Fruit fly (Drosophila melanogaster) whole organism, embryonic: ENCODE results near the gene da.

ENCODE experiments used
- Atf3 ChIP-seq: fragments of 200-800 bp; sonication (Bioruptor generic); optimal IDR thresholded peaks from 3 replicates; lab custom pipeline; 2016; ENCODE audit warnings: missing biosample characterization, missing genetic modification characterization
- Bgb ChIP-seq: fragments of 200-800 bp; sonication (Bioruptor generic); IDR thresholded peaks from 2 replicates; pipeline ENCODE4 v1.3.6; 2022; ENCODE audit warnings: missing biosample characterization, missing genetic modification characterization; ENCODE audit not compliant: partially characterized antibody
- C15 ChIP-seq: fragments of 200-800 bp; sonication (Bioruptor generic); IDR thresholded peaks from 3 replicates; pipeline ENCODE4 v1.3.6; 2022; ENCODE audit warnings: missing biosample characterization, missing genetic modification characterization
- CG10321 ChIP-seq: fragments of 200-800 bp; sonication (Bioruptor generic); IDR thresholded peaks from 2 replicates; pipeline ENCODE4 v1.3.6; 2022; ENCODE audit warnings: missing biosample characterization, missing genetic modification characterization
- CG11504 ChIP-seq: fragments of 200-800 bp; sonication (Bioruptor generic); optimal IDR thresholded peaks from 3 replicates; lab custom pipeline; 2019; ENCODE audit warnings: missing biosample characterization, mild to moderate bottlenecking, missing genetic modification characterization, moderate library complexity
- CG11695 ChIP-seq: fragments of 200-800 bp; sonication (Bioruptor generic); IDR thresholded peaks from 3 replicates; pipeline ENCODE4 v1.3.6; 2022; ENCODE audit warnings: missing biosample characterization, missing genetic modification characterization
- CG12155 ChIP-seq: fragments of 200-800 bp; sonication (Bioruptor generic); optimal IDR thresholded peaks from 3 replicates; lab custom pipeline; 2016; ENCODE audit warnings: missing biosample characterization, missing genetic modification characterization
- CG1602 ChIP-seq: fragments of 200-800 bp; sonication (Bioruptor generic); optimal IDR thresholded peaks from 3 replicates; lab custom pipeline; 2016; ENCODE audit warnings: missing biosample characterization, missing genetic modification characterization
- CG17385 ChIP-seq: fragments of 200-800 bp; sonication (Bioruptor generic); optimal IDR thresholded peaks from 3 replicates; lab custom pipeline; 2018; ENCODE audit warnings: missing biosample characterization, mild to moderate bottlenecking, missing genetic modification characterization
- CG17912 ChIP-seq: fragments of 200-800 bp; sonication (Bioruptor generic); optimal IDR thresholded peaks from 2 replicates; lab custom pipeline; 2018; ENCODE audit warnings: missing biosample characterization, mild to moderate bottlenecking, missing genetic modification characterization
- CG18619 ChIP-seq: fragments of 200-800 bp; sonication (Bioruptor generic); optimal IDR thresholded peaks from 3 replicates; lab custom pipeline; 2017; ENCODE audit warnings: missing biosample characterization, mild to moderate bottlenecking, missing genetic modification characterization
- CG2875 ChIP-seq: fragments of 200-800 bp; sonication (Bioruptor generic); optimal IDR thresholded peaks from 2 replicates; lab custom pipeline; 2017; ENCODE audit warnings: missing biosample characterization, mild to moderate bottlenecking, missing genetic modification characterization, missing genetic modification reagents
- CG30431 ChIP-seq: fragments of 200-800 bp; sonication (Bioruptor generic); optimal IDR thresholded peaks from 2 replicates; lab custom pipeline; 2017; ENCODE audit warnings: missing biosample characterization, missing genetic modification characterization
- CG3281 ChIP-seq: fragments of 200-800 bp; sonication (Bioruptor generic); optimal IDR thresholded peaks from 3 replicates; lab custom pipeline; 2017; ENCODE audit warnings: missing biosample characterization, mild to moderate bottlenecking, missing genetic modification characterization
- CG3838 ChIP-seq: fragments of 200-800 bp; sonication (Bioruptor generic); optimal IDR thresholded peaks from 3 replicates; lab custom pipeline; 2016; ENCODE audit warnings: missing biosample characterization, missing genetic modification characterization
- CG4854 ChIP-seq: fragments of 200-800 bp; sonication (Bioruptor generic); optimal IDR thresholded peaks from 2 replicates; lab custom pipeline; 2016; ENCODE audit warnings: missing biosample characterization, missing genetic modification characterization, inconsistent platforms
- CG5245 ChIP-seq: fragments of 200-800 bp; sonication (Bioruptor generic); optimal IDR thresholded peaks from 3 replicates; lab custom pipeline; 2016; ENCODE audit warnings: missing biosample characterization, missing genetic modification characterization
- CG6689 ChIP-seq: fragments of 200-800 bp; sonication (Bioruptor generic); IDR thresholded peaks from 2 replicates; pipeline ENCODE4 v1.3.6; 2022; ENCODE audit warnings: missing biosample characterization, missing genetic modification characterization
- CG7745 ChIP-seq: fragments of 200-800 bp; sonication (Bioruptor generic); optimal IDR thresholded peaks from 2 replicates; lab custom pipeline; 2018; ENCODE audit warnings: missing biosample characterization, mild to moderate bottlenecking, missing genetic modification characterization, moderate library complexity
- CG7987 ChIP-seq: fragments of 200-800 bp; sonication (Bioruptor generic); optimal IDR thresholded peaks from 2 replicates; lab custom pipeline; 2018; ENCODE audit warnings: missing biosample characterization, mild to moderate bottlenecking, missing genetic modification characterization, moderate library complexity
- CG8359 ChIP-seq: fragments of 200-800 bp; sonication (Bioruptor generic); optimal IDR thresholded peaks from 2 replicates; lab custom pipeline; 2017; ENCODE audit warnings: missing biosample characterization, mild to moderate bottlenecking, missing genetic modification characterization, borderline replicate concordance
- CG8944 ChIP-seq: fragments of 200-800 bp; sonication (Bioruptor generic); optimal IDR thresholded peaks from 3 replicates; lab custom pipeline; 2016; ENCODE audit warnings: missing biosample characterization, missing genetic modification characterization
- CG9876 ChIP-seq: fragments of 200-800 bp; sonication (Bioruptor generic); optimal IDR thresholded peaks from 2 replicates; lab custom pipeline; 2016; ENCODE audit warnings: missing biosample characterization, missing genetic modification characterization
- H2.0 ChIP-seq: fragments of 200-800 bp; sonication (Bioruptor generic); IDR thresholded peaks from 2 replicates; pipeline ENCODE4 v1.3.6; 2022; ENCODE audit warnings: missing biosample characterization, missing genetic modification characterization
- HLH54F ChIP-seq: fragments of 200-800 bp; sonication (Bioruptor generic); optimal IDR thresholded peaks from 3 replicates; lab custom pipeline; 2016; ENCODE audit warnings: missing biosample characterization, missing genetic modification characterization
- HmgD ChIP-seq: fragments of 200-800 bp; sonication (Bioruptor generic); optimal IDR thresholded peaks from 3 replicates; lab custom pipeline; 2016; ENCODE audit warnings: missing biosample characterization, missing genetic modification characterization
- Ptx1 ChIP-seq: fragments of 200-800 bp; sonication (Bioruptor generic); IDR thresholded peaks from 2 replicates; pipeline ENCODE4 v1.3.6; 2022; ENCODE audit warnings: missing biosample characterization, missing genetic modification characterization
- Rfx ChIP-seq: fragments of 200-800 bp; sonication (Bioruptor generic); IDR thresholded peaks from 2 replicates; pipeline ENCODE4 v1.3.6; 2022; ENCODE audit warnings: missing biosample characterization, missing genetic modification characterization
- Usf ChIP-seq: fragments of 200-800 bp; sonication (Bioruptor generic); optimal IDR thresholded peaks from 2 replicates; lab custom pipeline; 2017; ENCODE audit warnings: missing genotype, missing biosample characterization, missing genetic modification characterization
- cas ChIP-seq: fragments of 200-800 bp; sonication (Bioruptor generic); IDR thresholded peaks from 2 replicates; pipeline ENCODE4 v1.3.6; 2022; ENCODE audit warnings: missing biosample characterization, missing genetic modification characterization
- chm ChIP-seq: fragments of 200-800 bp; sonication (Bioruptor generic); IDR thresholded peaks from 2 replicates; pipeline ENCODE4 v1.3.6; 2022; ENCODE audit warnings: missing biosample characterization, missing genetic modification characterization
- dm ChIP-seq: fragments of 200-800 bp; sonication (Bioruptor generic); optimal IDR thresholded peaks from 3 replicates; lab custom pipeline; 2016; ENCODE audit warnings: missing biosample characterization, missing genetic modification characterization
- fd64A ChIP-seq: fragments of 200-800 bp; sonication (Bioruptor generic); optimal IDR thresholded peaks from 3 replicates; lab custom pipeline; 2018; ENCODE audit warnings: missing biosample characterization, mild to moderate bottlenecking, missing genetic modification characterization
- fu2 ChIP-seq: fragments of 200-800 bp; sonication (Bioruptor generic); optimal IDR thresholded peaks from 2 replicates; lab custom pipeline; 2016; ENCODE audit warnings: missing biosample characterization, missing genetic modification characterization
- gcm ChIP-seq: fragments of 200-800 bp; sonication (Bioruptor generic); optimal IDR thresholded peaks from 2 replicates; lab custom pipeline; 2019; ENCODE audit warnings: missing biosample characterization, mild to moderate bottlenecking, missing genetic modification characterization, moderate library complexity
- gem ChIP-seq: fragments of 200-800 bp; sonication (Bioruptor generic); optimal IDR thresholded peaks from 2 replicates; lab custom pipeline; 2019; ENCODE audit warnings: missing biosample characterization, mild to moderate bottlenecking, missing genetic modification characterization, moderate library complexity
- ken ChIP-seq: fragments of 200-800 bp; sonication (Bioruptor generic); IDR thresholded peaks from 3 replicates; pipeline ENCODE4 v1.3.6; 2022; ENCODE audit warnings: missing biosample characterization, missing genetic modification characterization
- klu ChIP-seq: fragments of 200-800 bp; sonication (Bioruptor generic); IDR thresholded peaks from 2 replicates; pipeline ENCODE4 v1.3.6; 2022; ENCODE audit warnings: missing biosample characterization, missing genetic modification characterization
- knrl ChIP-seq: fragments of 200-800 bp; sonication (Bioruptor generic); IDR thresholded peaks from 3 replicates; pipeline ENCODE4 v1.3.6; 2022; ENCODE audit warnings: missing biosample characterization, missing genetic modification characterization; ENCODE audit not compliant: partially characterized antibody
- mam ChIP-seq: fragments of 200-800 bp; sonication (Bioruptor generic); optimal IDR thresholded peaks from 3 replicates; lab custom pipeline; 2016; ENCODE audit warnings: missing biosample characterization, missing genetic modification characterization
- nau ChIP-seq: fragments of 200-800 bp; sonication (Bioruptor generic); optimal IDR thresholded peaks from 3 replicates; lab custom pipeline; 2017; ENCODE audit warnings: missing biosample characterization, mild to moderate bottlenecking, missing genetic modification characterization, missing genetic modification reagents
- nerfin-1 ChIP-seq: fragments of 200-800 bp; sonication (Bioruptor generic); optimal IDR thresholded peaks from 3 replicates; lab custom pipeline; 2019; ENCODE audit warnings: missing biosample characterization, mild to moderate bottlenecking, missing genetic modification characterization, moderate library complexity
- nerfin-2 ChIP-seq: fragments of 200-800 bp; sonication (Bioruptor generic); IDR thresholded peaks from 2 replicates; pipeline ENCODE4 v1.3.6; 2022; ENCODE audit warnings: missing biosample characterization, missing genetic modification characterization; ENCODE audit not compliant: partially characterized antibody
- pho ChIP-seq: fragments of 200-800 bp; sonication (Bioruptor generic); optimal IDR thresholded peaks from 2 replicates; lab custom pipeline; 2016; ENCODE audit warnings: missing biosample characterization, missing genetic modification characterization
- sens-2 ChIP-seq: fragments of 200-800 bp; sonication (Bioruptor generic); IDR thresholded peaks from 2 replicates; pipeline ENCODE4 v1.3.6; 2022; ENCODE audit warnings: missing biosample characterization, missing genetic modification characterization
- sna ChIP-seq: fragments of 200-800 bp; sonication (Bioruptor generic); IDR thresholded peaks from 2 replicates; pipeline ENCODE4 v1.3.6; 2022; ENCODE audit warnings: missing biosample characterization, missing genetic modification characterization; ENCODE audit not compliant: partially characterized antibody
- ssp ChIP-seq: fragments of 200-800 bp; sonication (Bioruptor generic); IDR thresholded peaks from 2 replicates; pipeline ENCODE4 v1.3.6; 2022; ENCODE audit warnings: missing biosample characterization, missing genetic modification characterization
- stwl ChIP-seq: fragments of 200-800 bp; sonication (Bioruptor generic); optimal IDR thresholded peaks from 3 replicates; lab custom pipeline; 2018; ENCODE audit warnings: missing biosample characterization, mild to moderate bottlenecking, missing genetic modification characterization, moderate library complexity
- sug ChIP-seq: fragments of 200-800 bp; optimal IDR thresholded peaks from 2 replicates; lab custom pipeline; 2019; ENCODE audit warnings: missing biosample characterization, mild to moderate bottlenecking, missing genetic modification characterization, moderate library complexity
- twi ChIP-seq: fragments of 200-800 bp; optimal IDR thresholded peaks from 2 replicates; lab custom pipeline; 2019; ENCODE audit warnings: missing biosample characterization, mild to moderate bottlenecking, missing genetic modification characterization, moderate library complexity
- vnd ChIP-seq: fragments of 200-800 bp; sonication (Bioruptor generic); IDR thresholded peaks from 3 replicates; pipeline ENCODE4 v1.3.6; 2022; ENCODE audit warnings: missing biosample characterization, missing genetic modification characterization; ENCODE audit not compliant: partially characterized antibody
- wor ChIP-seq: fragments of 200-800 bp; sonication (Bioruptor generic); IDR thresholded peaks from 2 replicates; pipeline ENCODE4 v1.3.6; 2022; ENCODE audit warnings: missing biosample characterization, missing genetic modification characterization

The da gene

dm6 chr2L:10356508-10356907, 31.4 kb upstream of the da start, which contains the start of the genes CtsL4 and ClpP (continued):
- TF ChIP-seq fd64A (GFP tag; lab: Kevin White, UChicago): no peak
- peak; percentile 5 for TF ChIP-seq CG5245 (GFP tag; lab: Kevin White, UChicago)
- TF ChIP-seq CG10321 (GFP tag; lab: Robert Waterston, UW): no peak
- TF ChIP-seq twi (tag; lab: Kevin White, UChicago): peak; percentile 61
- peak; percentile 20 for TF ChIP-seq CG2875 (GFP tag; lab: Kevin White, UChicago)
- TF ChIP-seq mam (GFP tag; lab: Kevin White, UChicago): peak; percentile 47
- TF ChIP-seq fu2 (GFP tag; lab: Kevin White, UChicago): peak; percentile 8
- no peak for TF ChIP-seq knrl (GFP tag; lab: Robert Waterston, UW)
- TF ChIP-seq nau: no peak
- TF ChIP-seq cas (GFP tag; lab: Robert Waterston, UW): no peak
- TF ChIP-seq Ptx1 (GFP tag; lab: Robert Waterston, UW): peak; percentile 60
- no peak for TF ChIP-seq CG7745 (tag; lab: Kevin White, UChicago)
- peak; percentile 23 for TF ChIP-seq pho (GFP tag; lab: Kevin White, UChicago)
- TF ChIP-seq CG17385: peak; percentile 39
- peak; percentile 56 for TF ChIP-seq nerfin-1 (tag; lab: Kevin White, UChicago)
- TF ChIP-seq ken (GFP tag; lab: Robert Waterston, UW): no peak
- TF ChIP-seq sna: no peak
- no peak for TF ChIP-seq Bgb (GFP tag; lab: Robert Waterston, UW)
- peak; percentile 97 for TF ChIP-seq ssp (GFP tag; lab: Robert Waterston, UW)
- no peak for TF ChIP-seq H2.0 (GFP tag; lab: Robert Waterston, UW)
- TF ChIP-seq HLH54F: peak; percentile 34
- TF ChIP-seq dm (GFP tag; lab: Kevin White, UChicago): no peak
- no peak for TF ChIP-seq gem (tag; lab: Kevin White, UChicago)
- peak; percentile 46 for TF ChIP-seq CG1602 (GFP tag; lab: Kevin White, UChicago)
- no peak for TF ChIP-seq CG18619 (GFP tag; lab: Kevin White, UChicago)
- TF ChIP-seq CG30431 (GFP tag; lab: Kevin White, UChicago): no peak
- peak; percentile 4 for TF ChIP-seq CG3281
- no peak for TF ChIP-seq Atf3 (GFP tag; lab: Kevin White, UChicago)
- TF ChIP-seq CG7987 (GFP tag; lab: Kevin White, UChicago): no peak
- no peak; the same call in 1 of the 2 replicates for TF ChIP-seq sens-2 (GFP tag; lab: Robert Waterston, UW)
- TF ChIP-seq gcm (GFP tag; lab: Kevin White, UChicago): no peak
- no peak for TF ChIP-seq CG8359 (GFP tag; lab: Kevin White, UChicago)
- TF ChIP-seq wor (GFP tag; lab: Robert Waterston, UW): no peak
- TF ChIP-seq stwl: no peak
- no peak for TF ChIP-seq sug
- 0 out of 2 replicates have a peak, but pooled peaks have one; percentile 21 for TF ChIP-seq CG6689 (GFP tag; lab: Robert Waterston, UW)
- TF ChIP-seq CG11504 (tag; lab: Kevin White, UChicago): no peak
- no peak for TF ChIP-seq Usf
- no peak for TF ChIP-seq C15 (GFP tag; lab: Robert Waterston, UW)
- TF ChIP-seq CG4854 (GFP tag; lab: Kevin White, UChicago): no peak
- TF ChIP-seq CG3838 (GFP tag; lab: Kevin White, UChicago): no peak
- no peak for TF ChIP-seq nerfin-2
- TF ChIP-seq Rfx (GFP tag; lab: Robert Waterston, UW): no peak; the same call in 1 of the 2 replicates
- no peak for TF ChIP-seq klu
- TF ChIP-seq CG17912 (GFP tag; lab: Kevin White, UChicago): peak; percentile 23
- no peak for TF ChIP-seq CG9876 (GFP tag; lab: Kevin White, UChicago)
- no peak for TF ChIP-seq vnd (GFP tag; lab: Robert Waterston, UW)
- TF ChIP-seq HmgD (GFP tag; lab: Kevin White, UChicago): peak; percentile 57
- TF ChIP-seq CG12155 (GFP tag; lab: Kevin White, UChicago): peak; percentile 32
- peak; percentile 20 for TF ChIP-seq CG8944 (GFP tag; lab: Kevin White, UChicago)
- TF ChIP-seq CG11695 (GFP tag; lab: Robert Waterston, UW): no peak
- peak; percentile 64; the same call in 1 of the 2 replicates for TF ChIP-seq chm (GFP tag; lab: Robert Waterston, UW)
